Worm (Caenorhabditis elegans) whole organism, L4/young adult: ENCODE measurements around the gene F46G10.1.

Source experiments
- W03F9.2 ChIP-seq: fragments of 150-350 bp; optimal IDR thresholded peaks from 2 replicates; lab custom pipeline; 2014; ENCODE audit warnings: missing biosample characterization, missing genetic modification characterization
- dao-5 ChIP-seq: sonication (generic microtip); optimal IDR thresholded peaks from 2 replicates; lab custom pipeline; 2016; ENCODE audit warnings: missing genotype, missing genetic modification characterization, moderate library complexity, missing compliant biosample characterization
- him-1 ChIP-seq: sonication (generic microtip); optimal IDR thresholded peaks from 2 replicates; lab custom pipeline; 2016; ENCODE audit warnings: missing genotype, missing genetic modification reagents, missing genetic modification characterization, missing compliant biosample characterization

ce11 chrX:13269586-13269985, 42.0 kb downstream of the F46G10.1 start, which contains the start of gene cyp-14A2:
- TF ChIP-seq W03F9.2 (tag; lab: Kevin White, UChicago) (no peak), him-1 (tag; lab: Kevin White, UChicago) (no peak), dao-5 (tag; lab: Kevin White, UChicago) (no peak)
